Worm (Caenorhabditis elegans): ENCODE measurements around the gene F28H6.8.
A peak's percentile ranks its signal among the peaks of the same experiment; 100 is the strongest.

F28H6.8 gene

ce11 chrX:14179488-14179887, 45.3 kb upstream of the F28H6.8 start:
- TF ChIP-seq nfyb-1 (GFP tag; IDR thresholded peaks at IDR 0.05) (no peak), akir-1 (GFP tag; optimal IDR thresholded peaks at IDR 0.05) (no peak), D2030.7 (GFP tag; IDR thresholded peaks at IDR 0.05) (no peak)

- TF ChIP-seq T26A5.8 (tag; optimal IDR thresholded peaks at IDR 0.05): no peak
- TF ChIP-seq ztf-25 (GFP tag; IDR thresholded peaks at IDR 0.05): no peak
- TF ChIP-seq ekl-4 (GFP tag; IDR thresholded peaks at IDR 0.05): no peak
- TF ChIP-seq C06A6.2 (GFP tag; conservative IDR thresholded peaks at IDR 0.05): no peak
- TF ChIP-seq ceh-40 (GFP tag; IDR thresholded peaks at IDR 0.05): no peak
- TF ChIP-seq tbx-9 (tag; optimal IDR thresholded peaks at IDR 0.05; ENCODE audit: borderline replicate concordance): no peak
- TF ChIP-seq lir-1 (GFP tag; conservative IDR thresholded peaks at IDR 0.05): no peak
- TF ChIP-seq hrde-1 (tag; optimal IDR thresholded peaks at IDR 0.05; ENCODE audit: borderline replicate concordance): no peak
- TF ChIP-seq mes-4 (tag; optimal IDR thresholded peaks at IDR 0.05): no peak
- TF ChIP-seq K12H6.12 (tag; optimal IDR thresholded peaks at IDR 0.05): no peak
- TF ChIP-seq madf-8 (GFP tag; conservative IDR thresholded peaks at IDR 0.05): no peak
- TF ChIP-seq F52B5.7 (tag; optimal IDR thresholded peaks at IDR 0.05): no peak
- no peak for TF ChIP-seq nfya-1 (tag; optimal IDR thresholded peaks at IDR 0.05; ENCODE audit: borderline replicate concordance, insufficient read depth)
- TF ChIP-seq pbrm-1 (GFP tag; IDR thresholded peaks at IDR 0.05): no peak
- TF ChIP-seq Y53G8AR.9 (GFP tag; conservative IDR thresholded peaks at IDR 0.05): no peak
- TF ChIP-seq mel-28 (tag; optimal IDR thresholded peaks at IDR 0.05; ENCODE audit: borderline replicate concordance): no peak
- no peak for TF ChIP-seq unc-62 (GFP tag; optimal IDR thresholded peaks at IDR 0.05)
Measured at ce11 chrX:14178688-14179087, 44.5 kb upstream of the F28H6.8 start, which contains the start of gene C37E2.10. Gene C37E2.10 (plus strand): TSS chrX:14178988.

- TF ChIP-seq hlh-26 (GFP tag; conservative IDR thresholded peaks at IDR 0.05) (no peak), nhr-90 (tag; optimal IDR thresholded peaks at IDR 0.05) (no peak), atf-7 (tag; optimal IDR thresholded peaks at IDR 0.05) (no peak), mxl-1 (tag; optimal IDR thresholded peaks at IDR 0.05) (no peak), zim-3 (tag; optimal IDR thresholded peaks at IDR 0.05) (no peak), ztf-18 (tag; optimal IDR thresholded peaks at IDR 0.05) (no peak), lin-54 (GFP tag; optimal IDR thresholded peaks at IDR 0.05) (no peak)
Measured at ce11 chrX:14175740-14176139, 41.6 kb upstream of the F28H6.8 start, which contains the start of gene C37E2.2. Gene C37E2.2 (plus strand): TSS chrX:14176040.

ce11 chrX:14173850-14174249, 39.7 kb upstream of the F28H6.8 start, which contains the start of gene idhb-1:
Gene idhb-1 (minus strand): TSS chrX:14174063.
- TF ChIP-seq let-607 (tag; optimal IDR thresholded peaks at IDR 0.05) (peak in 1 of 2 experiments; percentile 15), snpc-4 (GFP tag; optimal IDR thresholded peaks at IDR 0.05) (no peak), snpc-4 (tag; optimal IDR thresholded peaks at IDR 0.05) (peak in 2 of 4 experiments; percentile 24 to 52), lin-26 (GFP tag; IDR thresholded peaks at IDR 0.05) (no peak), ets-4 (GFP tag; optimal IDR thresholded peaks at IDR 0.05) (no peak), K11D2.4 (GFP tag; IDR thresholded peaks at IDR 0.05) (peak; percentile 43; the same call in 1 of the 2 replicates), C17E4.6 (GFP tag; IDR thresholded peaks at IDR 0.05) (no peak), ztf-18 (tag; optimal IDR thresholded peaks at IDR 0.05) (peak; percentile 93), ceh-91 (GFP tag; IDR thresholded peaks at IDR 0.05) (no peak), let-526 (GFP tag; IDR thresholded peaks at IDR 0.05) (0 out of 2 replicates have a peak, but pooled peaks have one; percentile 51), ZK185.1 (tag; optimal IDR thresholded peaks at IDR 0.05; ENCODE audit: poor library complexity, severe bottlenecking) (peak; percentile 1), pha-4 (tag; optimal IDR thresholded peaks at IDR 0.05) (peak; percentile 30), lin-40 (tag; optimal IDR thresholded peaks at IDR 0.05) (peak; percentile 65)
